Worm (Caenorhabditis elegans) whole organism, L4 larva: ENCODE measurements around the gene T19C4.24.

ENCODE experiments used
- F26F4.8 ChIP-seq: fragments of 200-800 bp; sonication (Bioruptor generic); conservative IDR thresholded peaks from 2 replicates; pipeline ENCODE4 v1.3.6; 2022; ENCODE audit warnings: missing genetic modification characterization, missing compliant biosample characterization
- R02D3.7 ChIP-seq: fragments of 150-350 bp; sonication (generic microtip); optimal IDR thresholded peaks from 3 replicates; lab custom pipeline; 2014; ENCODE audit warnings: missing biosample characterization, missing genetic modification characterization
- T20F7.1 ChIP-seq: fragments of 200-800 bp; sonication (Bioruptor generic); optimal IDR thresholded peaks from 2 replicates; lab custom pipeline; 2018; ENCODE audit warnings: mild to moderate bottlenecking, missing genetic modification characterization, missing compliant biosample characterization
- T26A8.4 ChIP-seq: fragments of 200-800 bp; sonication (Bioruptor generic); IDR thresholded peaks from 2 replicates; pipeline ENCODE4 v1.3.6; 2022; ENCODE audit warnings: missing genetic modification characterization, missing compliant biosample characterization
- Y48G9A.11 ChIP-seq: fragments of 200-800 bp; sonication (Bioruptor generic); IDR thresholded peaks from 2 replicates; pipeline ENCODE4 v1.3.6; 2022; ENCODE audit warnings: missing genetic modification reagents, missing genetic modification characterization, missing compliant biosample characterization
- ZK546.5 ChIP-seq, 2 experiments: sonication (generic microtip); optimal IDR thresholded peaks; 2 replicates each; lab custom pipeline; 2017; ENCODE audit warnings: missing biosample characterization in 2 of 2, missing genetic modification characterization in 2 of 2
- aha-1 ChIP-seq: fragments of 150-350 bp; peaks from one replicate; lab custom pipeline; 2014; ENCODE audit warnings: missing biosample characterization, missing genetic modification characterization
- arid-1 ChIP-seq: fragments of 200-800 bp; sonication (Bioruptor generic); conservative IDR thresholded peaks from 2 replicates; pipeline ENCODE4 v1.3.6; 2022; ENCODE audit warnings: missing genetic modification reagents, missing genetic modification characterization, missing compliant biosample characterization
- attf-4 ChIP-seq: sonication (generic microtip); optimal IDR thresholded peaks from 3 replicates; lab custom pipeline; 2017; ENCODE audit warnings: missing biosample characterization, missing genetic modification characterization
- ctbp-1 ChIP-seq: fragments of 200-800 bp; sonication (Bioruptor generic); IDR thresholded peaks from 2 replicates; pipeline ENCODE4 v1.3.6; 2022; ENCODE audit warnings: missing genetic modification reagents, missing genetic modification characterization, missing compliant biosample characterization
- daf-16 ChIP-seq, 3 experiments: sonication (generic microtip); optimal IDR thresholded peaks; 2 replicates each; lab custom pipeline; 2016 to 2017; ENCODE audit warnings: missing genetic modification characterization in 3 of 3, missing genetic modification reagents in 3 of 3, mild to moderate bottlenecking in 2 of 3, missing compliant biosample characterization in 2 of 3, missing biosample characterization in 1 of 3, moderate library complexity in 1 of 3
- daf-19 ChIP-seq: fragments of 200-800 bp; sonication (Bioruptor generic); conservative IDR thresholded peaks from 2 replicates; pipeline ENCODE4 v1.3.6; 2022; ENCODE audit warnings: missing genetic modification characterization, missing compliant biosample characterization
- dve-1 ChIP-seq: sonication (generic microtip); optimal IDR thresholded peaks from 2 replicates; lab custom pipeline; 2017; ENCODE audit warnings: antibody characterized with exemption, mild to moderate bottlenecking, missing genetic modification characterization, missing compliant biosample characterization; ENCODE audit not compliant: insufficient read depth
- gei-8 ChIP-seq: fragments of 200-800 bp; sonication (Bioruptor generic); optimal IDR thresholded peaks from 2 replicates; lab custom pipeline; 2018; ENCODE audit warnings: mild to moderate bottlenecking, missing genetic modification characterization, missing compliant biosample characterization
- lin-15B ChIP-seq: fragments of 150-350 bp; sonication (generic microtip); optimal IDR thresholded peaks from 3 replicates; lab custom pipeline; 2014; ENCODE audit warnings: missing biosample characterization, missing genetic modification characterization
- lin-38 ChIP-seq: fragments of 200-800 bp; sonication (Bioruptor generic); IDR thresholded peaks from 2 replicates; pipeline ENCODE4 v1.3.6; 2022; ENCODE audit warnings: missing genetic modification reagents, missing genetic modification characterization, missing compliant biosample characterization
- lsy-2 ChIP-seq, 2 experiments: fragments of 150-350 bp in 1 of 2; sonication (generic microtip) in 1 of 2; optimal IDR thresholded peaks; 2 replicates each; lab custom pipeline; 2014 to 2017; ENCODE audit warnings: missing biosample characterization in 2 of 2, missing genetic modification characterization in 2 of 2
- madf-5 ChIP-seq, 2 experiments: fragments of 200-800 bp; sonication (Bioruptor generic); IDR thresholded peaks; 2 replicates each; pipeline ENCODE4 v1.3.6; 2022; ENCODE audit warnings: missing compliant biosample characterization in 2 of 2, missing genetic modification characterization in 2 of 2
- mdt-29 ChIP-seq: fragments of 200-800 bp; sonication (Bioruptor generic); IDR thresholded peaks from 2 replicates; pipeline ENCODE4 v1.3.6; 2022; ENCODE audit warnings: missing genetic modification reagents, missing genetic modification characterization, missing compliant biosample characterization
- mep-1 ChIP-seq: fragments of 150-350 bp; sonication (generic microtip); optimal IDR thresholded peaks from 3 replicates; lab custom pipeline; 2014; ENCODE audit warnings: missing biosample characterization, missing genetic modification characterization
- mes-2 ChIP-seq: sonication (generic microtip); optimal IDR thresholded peaks from 2 replicates; lab custom pipeline; 2016; ENCODE audit warnings: missing genotype, mild to moderate bottlenecking, missing genetic modification characterization, missing compliant biosample characterization; ENCODE audit not compliant: poor library complexity, severe bottlenecking
- mxl-2 ChIP-seq: fragments of 200-800 bp; sonication (Bioruptor generic); conservative IDR thresholded peaks from 2 replicates; pipeline ENCODE4 v1.3.6; 2022; ENCODE audit warnings: missing genetic modification reagents, missing genetic modification characterization, missing compliant biosample characterization
- nhr-10 ChIP-seq: fragments of 150-350 bp; optimal IDR thresholded peaks from 2 replicates; lab custom pipeline; 2014; ENCODE audit warnings: missing biosample characterization, missing genetic modification characterization
- nhr-11 ChIP-seq: fragments of 150-350 bp; optimal IDR thresholded peaks from 2 replicates; lab custom pipeline; 2014; ENCODE audit warnings: missing biosample characterization, missing genetic modification characterization
- nhr-111 ChIP-seq: fragments of 200-800 bp; sonication (Bioruptor generic); optimal IDR thresholded peaks from 2 replicates; lab custom pipeline; 2018; ENCODE audit warnings: mild to moderate bottlenecking, missing genetic modification characterization, missing compliant biosample characterization
- nhr-237 ChIP-seq: sonication (generic microtip); optimal IDR thresholded peaks from 2 replicates; lab custom pipeline; 2017; ENCODE audit warnings: missing biosample characterization, missing genetic modification characterization
- nhr-25 ChIP-seq: sonication (generic microtip); optimal IDR thresholded peaks from 2 replicates; lab custom pipeline; 2017; ENCODE audit warnings: missing genetic modification characterization, mild to moderate bottlenecking, missing compliant biosample characterization, antibody characterized with exemption, moderate library complexity, borderline replicate concordance; ENCODE audit not compliant: insufficient read depth
- nhr-41 ChIP-seq: fragments of 200-800 bp; sonication (Bioruptor generic); IDR thresholded peaks from 2 replicates; pipeline ENCODE4 v1.3.6; 2022; ENCODE audit warnings: missing genetic modification reagents, missing genetic modification characterization, missing compliant biosample characterization
- nhr-6 ChIP-seq: fragments of 150-350 bp; optimal IDR thresholded peaks from 2 replicates; lab custom pipeline; 2014; ENCODE audit warnings: missing biosample characterization, missing genetic modification characterization
- nhr-77 ChIP-seq: fragments of 150-350 bp; optimal IDR thresholded peaks from 2 replicates; lab custom pipeline; 2014; ENCODE audit warnings: missing biosample characterization, missing genetic modification characterization
- pha-4 ChIP-seq, 2 experiments: fragments of 150-350 bp in 1 of 2; fragments of 200-800 bp in 1 of 2; sonication (Bioruptor generic) in 1 of 2; IDR thresholded peaks in 1 of 2; optimal IDR thresholded peaks in 1 of 2; 2 replicates each; pipeline versions ENCODE4 v1.3.6 to Lab custom; 2014 to 2022; ENCODE audit warnings: missing genetic modification characterization in 2 of 2, missing genetic modification reagents in 2 of 2, missing biosample characterization in 1 of 2, missing compliant biosample characterization in 1 of 2
- pqm-1 ChIP-seq: sonication (generic microtip); optimal IDR thresholded peaks from 2 replicates; lab custom pipeline; 2017; ENCODE audit warnings: missing biosample characterization, missing genetic modification characterization
- rbr-2 ChIP-seq: sonication (generic microtip); optimal IDR thresholded peaks from 2 replicates; lab custom pipeline; 2016; ENCODE audit warnings: missing genotype, missing genetic modification characterization, missing compliant biosample characterization
- skn-1 ChIP-seq: fragments of 150-350 bp; optimal IDR thresholded peaks from 2 replicates; lab custom pipeline; 2014; ENCODE audit warnings: missing biosample characterization, missing genetic modification characterization
- snpc-4 ChIP-seq: fragments of 150-350 bp; optimal IDR thresholded peaks from 2 replicates; lab custom pipeline; 2014; ENCODE audit warnings: missing biosample characterization, missing genetic modification characterization
- spr-3 ChIP-seq: fragments of 200-800 bp; sonication (Bioruptor generic); optimal IDR thresholded peaks from 2 replicates; lab custom pipeline; 2018; ENCODE audit warnings: mild to moderate bottlenecking, missing genetic modification characterization, missing compliant biosample characterization
- tag-97 ChIP-seq: fragments of 200-800 bp; sonication (Bioruptor generic); IDR thresholded peaks from 2 replicates; pipeline ENCODE4 v1.3.6; 2022; ENCODE audit warnings: missing genetic modification characterization, missing compliant biosample characterization
- tra-1 ChIP-seq: fragments of 200-800 bp; sonication (Bioruptor generic); IDR thresholded peaks from 2 replicates; pipeline ENCODE4 v1.3.6; 2022; ENCODE audit warnings: missing genetic modification reagents, missing genetic modification characterization, missing compliant biosample characterization
- unc-39 ChIP-seq: sonication (generic microtip); optimal IDR thresholded peaks from 2 replicates; lab custom pipeline; 2017; ENCODE audit warnings: missing biosample characterization, missing genetic modification characterization
- vab-7 ChIP-seq: fragments of 200-800 bp; sonication (Bioruptor generic); IDR thresholded peaks from 2 replicates; pipeline ENCODE4 v1.3.6; 2022; ENCODE audit warnings: missing genetic modification reagents, missing genetic modification characterization, missing compliant biosample characterization
- zag-1 ChIP-seq: fragments of 150-350 bp; optimal IDR thresholded peaks from 2 replicates; lab custom pipeline; 2014; ENCODE audit warnings: missing biosample characterization, missing genetic modification characterization
- zfp-2 ChIP-seq: sonication (generic microtip); optimal IDR thresholded peaks from 2 replicates; lab custom pipeline; 2016; ENCODE audit warnings: mild to moderate bottlenecking, missing genetic modification characterization, missing compliant biosample characterization
- zfp-3 ChIP-seq: fragments of 200-800 bp; sonication (Bioruptor generic); conservative IDR thresholded peaks from 2 replicates; pipeline ENCODE4 v1.3.6; 2022; ENCODE audit warnings: missing genetic modification reagents, missing genetic modification characterization, missing compliant biosample characterization
- zip-2 ChIP-seq: fragments of 150-350 bp; optimal IDR thresholded peaks from 2 replicates; lab custom pipeline; 2014; ENCODE audit warnings: missing biosample characterization, missing genetic modification characterization

Gene T19C4.24

ce11 chrV:11121247-11121646 is 25.6 kb downstream of the T19C4.24 start (continued):
- no peak for TF ChIP-seq madf-5 (GFP tag; IDR thresholded peaks at IDR 0.05; lab: Robert Waterston, UW)
- TF ChIP-seq arid-1 (GFP tag; lab: Robert Waterston, UW), result no peak
- TF ChIP-seq ZK546.5 (tag; optimal IDR thresholded peaks at IDR 0.05; lab: Kevin White, UChicago), result no peak
- no peak for TF ChIP-seq attf-4 (tag; lab: Kevin White, UChicago)
- TF ChIP-seq tag-97 (GFP tag; lab: Robert Waterston, UW), result no peak
- TF ChIP-seq daf-16 (GFP tag; optimal IDR thresholded peaks at IDR 0.05; lab: Kevin White, UChicago), result peak in 1 of 2 experiments; percentile 51
- no peak for TF ChIP-seq daf-16 (tag; optimal IDR thresholded peaks at IDR 0.05; lab: Kevin White, UChicago)
- TF ChIP-seq nhr-6 (tag; lab: Kevin White, UChicago), result peak; percentile 38

DNA sequence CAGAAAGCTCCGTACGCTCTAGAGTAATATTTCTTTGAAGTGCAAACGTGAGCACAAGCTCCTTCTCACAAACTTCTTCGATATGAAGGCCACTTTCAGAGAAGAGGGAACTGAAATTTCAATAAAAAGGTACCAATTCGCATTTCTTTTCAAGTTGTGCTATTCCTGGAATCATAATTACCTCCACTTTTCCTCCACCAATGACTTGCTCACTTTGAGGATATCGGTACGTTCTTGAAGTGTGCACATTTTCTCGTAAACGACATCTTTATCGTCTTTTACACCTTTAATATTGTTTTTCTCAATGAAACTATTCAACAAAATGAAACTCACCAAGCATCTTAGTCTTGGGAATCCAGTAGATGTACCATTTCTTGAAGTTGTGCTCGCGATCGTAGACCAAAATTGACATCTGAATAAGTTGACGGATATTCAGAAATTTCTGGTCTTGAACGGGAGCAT is 27.5 kb downstream of the T19C4.24 start, which contains the start of gene scb-1:
TSS of gene scb-1 (minus strand) at position 412 of the 462 bp plus-strand sequence.
- TF ChIP-seq rbr-2 (tag; lab: Kevin White, UChicago) (peak; percentile 1), gei-8 (no peak), mep-1 (tag; lab: Kevin White, UChicago) (peak; percentile 0), aha-1 (tag; lab: Kevin White, UChicago) (peak; percentile 52), tra-1 (GFP tag; lab: Robert Waterston, UW) (no peak), nhr-111 (GFP tag; lab: Kevin White, UChicago) (peak; percentile 38), mdt-29 (GFP tag; lab: Robert Waterston, UW) (0 out of 2 replicates have a peak, but pooled peaks have one; percentile 20), nhr-25 (tag; lab: Kevin White, UChicago) (no peak), skn-1 (tag; lab: Kevin White, UChicago) (no peak), daf-19 (GFP tag; lab: Robert Waterston, UW) (no peak), nhr-11 (tag; lab: Kevin White, UChicago) (no peak), spr-3 (GFP tag; lab: Kevin White, UChicago) (no peak), nhr-41 (GFP tag; lab: Robert Waterston, UW) (no peak), zfp-2 (tag; lab: Kevin White, UChicago) (no peak), Y48G9A.11 (GFP tag; lab: Robert Waterston, UW) (no peak), zag-1 (no peak), unc-39 (tag; lab: Kevin White, UChicago) (no peak), zip-2 (tag; lab: Kevin White, UChicago) (peak; percentile 34), lin-38 (GFP tag; lab: Robert Waterston, UW) (0 out of 2 replicates have a peak, but pooled peaks have one; percentile 5), F26F4.8 (GFP tag; lab: Robert Waterston, UW) (no peak), nhr-237 (no peak), ctbp-1 (GFP tag; lab: Robert Waterston, UW) (0 out of 2 replicates have a peak, but pooled peaks have one; percentile 28), T26A8.4 (GFP tag; lab: Robert Waterston, UW) (peak; percentile 30; the same call in 1 of the 2 replicates), mxl-2 (GFP tag; lab: Robert Waterston, UW) (no peak)

DNA sequence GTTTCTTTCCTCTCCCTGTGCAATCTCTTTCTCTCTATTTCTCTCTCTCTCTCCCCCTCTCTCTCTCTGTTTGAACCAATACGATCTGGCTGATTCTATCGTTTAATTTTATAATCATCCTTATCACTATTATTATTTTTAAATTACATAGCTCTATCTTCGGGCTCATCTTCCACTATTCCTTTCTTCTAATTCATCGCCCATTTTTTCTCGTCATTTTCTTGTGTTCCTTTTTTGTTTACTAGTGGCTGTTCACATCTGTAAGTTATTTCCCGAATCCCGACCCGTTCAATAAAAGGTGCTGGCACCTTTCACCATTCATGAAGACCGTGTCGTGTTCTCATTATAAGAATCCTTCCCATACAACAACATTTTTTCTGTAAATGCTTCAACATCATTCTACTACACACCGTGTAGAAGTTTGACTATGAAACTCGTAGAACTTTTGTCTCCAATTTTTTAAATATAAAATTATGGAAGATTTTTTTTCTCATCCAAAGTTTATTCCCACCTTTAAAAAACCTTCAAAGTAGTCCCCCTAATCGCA is 28.6 kb downstream of the T19C4.24 start:
- TF ChIP-seq nhr-77 (tag; lab: Kevin White, UChicago) (peak; percentile 31), T20F7.1 (GFP tag; lab: Kevin White, UChicago) (peak; percentile 32), aha-1 (tag; lab: Kevin White, UChicago) (peak; percentile 84), T26A8.4 (GFP tag; lab: Robert Waterston, UW) (0 out of 2 replicates have a peak, but pooled peaks have one; percentile 42), snpc-4 (tag; lab: Kevin White, UChicago) (no peak), pha-4 (GFP tag; IDR thresholded peaks at IDR 0.05; lab: Robert Waterston, UW) (no peak), pha-4 (tag; optimal IDR thresholded peaks at IDR 0.05; lab: Kevin White, UChicago) (no peak), lsy-2 (tag; optimal IDR thresholded peaks at IDR 0.05; lab: Kevin White, UChicago) (peak in 1 of 2 experiments; percentile 17), pqm-1 (no peak), zag-1 (no peak), lin-38 (GFP tag; lab: Robert Waterston, UW) (peak; percentile 35; the same call in 1 of the 2 replicates), lin-15B (no peak), zfp-3 (GFP tag; lab: Robert Waterston, UW) (peak; percentile 78; the same call in 1 of the 2 replicates), mxl-2 (GFP tag; lab: Robert Waterston, UW) (no peak), daf-16 (GFP tag; optimal IDR thresholded peaks at IDR 0.05; lab: Kevin White, UChicago) (peak in 1 of 2 experiments; percentile 14), daf-16 (tag; optimal IDR thresholded peaks at IDR 0.05; lab: Kevin White, UChicago) (peak; percentile 28), mes-2 (tag; lab: Kevin White, UChicago) (peak; percentile 23), R02D3.7 (tag; lab: Kevin White, UChicago) (no peak), dve-1 (tag; lab: Kevin White, UChicago) (peak; percentile 5), nhr-25 (tag; lab: Kevin White, UChicago) (peak; percentile 14), vab-7 (no peak), nhr-10 (tag; lab: Kevin White, UChicago) (no peak), tra-1 (GFP tag; lab: Robert Waterston, UW) (0 out of 2 replicates have a peak, but pooled peaks have one; percentile 10)
